Fruit fly (Drosophila melanogaster): ENCODE data around the gene Exo84.

The Exo84 gene

dm6 chr3R:26014262-26014833, 37.7 kb downstream of the Exo84 start, which contains the start of gene Kaz-m1:
Gene Kaz-m1 (plus strand): TSS chr3R:26014721.
- TF ChIP-seq CG34367 (tag; optimal IDR thresholded peaks at IDR 0.05) (no peak), fd96Ca (GFP tag; IDR thresholded peaks at IDR 0.05) (no peak), CG8159 (tag; optimal IDR thresholded peaks at IDR 0.05) (peak; percentile 50), CG17806 (tag; optimal IDR thresholded peaks at IDR 0.05) (peak; percentile 16), CG15710 (tag; optimal IDR thresholded peaks at IDR 0.05) (peak; percentile 1), CG9948 (tag; optimal IDR thresholded peaks at IDR 0.05) (peak; percentile 25), CG14655 (GFP tag; optimal IDR thresholded peaks at IDR 0.05) (peak; percentile 25), Pif1A (GFP tag; optimal IDR thresholded peaks at IDR 0.05) (no peak), D1 (tag; optimal IDR thresholded peaks at IDR 0.05) (no peak), CG8301 (tag; optimal IDR thresholded peaks at IDR 0.05) (no peak)

- TF ChIP-seq Snoo (tag; optimal IDR thresholded peaks at IDR 0.05) (no peak), Ets98B (GFP tag; IDR thresholded peaks at IDR 0.05) (no peak), CG14655 (GFP tag; optimal IDR thresholded peaks at IDR 0.05) (no peak), D1 (tag; optimal IDR thresholded peaks at IDR 0.05) (no peak), CG8159 (tag; optimal IDR thresholded peaks at IDR 0.05) (no peak), Pif1A (GFP tag; optimal IDR thresholded peaks at IDR 0.05) (no peak), CG12605 (GFP tag; IDR thresholded peaks at IDR 0.05) (no peak), rn (GFP tag; IDR thresholded peaks at IDR 0.05) (no peak), CG34367 (tag; optimal IDR thresholded peaks at IDR 0.05) (no peak), fd96Ca (GFP tag; IDR thresholded peaks at IDR 0.05) (no peak), CG8301 (tag; optimal IDR thresholded peaks at IDR 0.05) (no peak), CG4496 (GFP tag; IDR thresholded peaks at IDR 0.05) (no peak), gl (tag; optimal IDR thresholded peaks at IDR 0.05) (no peak), Pif1B (GFP tag; optimal IDR thresholded peaks at IDR 0.05) (no peak), CG10348 (GFP tag; IDR thresholded peaks at IDR 0.05) (no peak), CG13204 (GFP tag; optimal IDR thresholded peaks at IDR 0.05) (no peak), CG32121 (GFP tag; IDR thresholded peaks at IDR 0.05) (no peak), CG9948 (tag; optimal IDR thresholded peaks at IDR 0.05) (no peak), CG17806 (tag; optimal IDR thresholded peaks at IDR 0.05) (no peak)
Observed at dm6 chr3R:26013664-26013948, 38.5 kb downstream of the Exo84 start.

dm6 chr3R:26012801-26013663, 39.0 kb downstream of the Exo84 start:
- TF ChIP-seq CG8301 (tag; optimal IDR thresholded peaks at IDR 0.05) (peak; percentile 66), Ets98B (GFP tag; IDR thresholded peaks at IDR 0.05) (no peak), CG4496 (GFP tag; IDR thresholded peaks at IDR 0.05) (peak; percentile 65; the same call in 1 of the 3 replicates), fd96Ca (GFP tag; IDR thresholded peaks at IDR 0.05) (0 out of 3 replicates have a peak, but pooled peaks have one; percentile 13), rn (GFP tag; IDR thresholded peaks at IDR 0.05) (no peak), EcR (GFP tag; optimal IDR thresholded peaks at IDR 0.05) (peak; percentile 90), CG32121 (GFP tag; IDR thresholded peaks at IDR 0.05) (no peak), CG9948 (tag; optimal IDR thresholded peaks at IDR 0.05) (peak; percentile 68), CG8159 (tag; optimal IDR thresholded peaks at IDR 0.05) (peak; percentile 73), CG15710 (tag; optimal IDR thresholded peaks at IDR 0.05) (peak; percentile 75), Pif1B (GFP tag; optimal IDR thresholded peaks at IDR 0.05) (peak; percentile 18), CG10348 (GFP tag; IDR thresholded peaks at IDR 0.05) (no peak), CG13204 (GFP tag; optimal IDR thresholded peaks at IDR 0.05) (peak; percentile 40), CG12605 (GFP tag; IDR thresholded peaks at IDR 0.05) (no peak), gl (tag; optimal IDR thresholded peaks at IDR 0.05) (no peak), CG17806 (tag; optimal IDR thresholded peaks at IDR 0.05) (peak; percentile 76), CG34367 (tag; optimal IDR thresholded peaks at IDR 0.05) (peak; percentile 54), Pif1A (GFP tag; optimal IDR thresholded peaks at IDR 0.05) (peak; percentile 30), Snoo (tag; optimal IDR thresholded peaks at IDR 0.05) (peak; percentile 37), CG14655 (GFP tag; optimal IDR thresholded peaks at IDR 0.05) (peak; percentile 67), D1 (tag; optimal IDR thresholded peaks at IDR 0.05) (peak; percentile 42)

dm6 chr3R:26012288-26012687, 39.8 kb downstream of the Exo84 start:
- TF ChIP-seq Snoo (tag; optimal IDR thresholded peaks at IDR 0.05) (no peak), EcR (GFP tag; optimal IDR thresholded peaks at IDR 0.05) (no peak), CG8159 (tag; optimal IDR thresholded peaks at IDR 0.05) (no peak), rn (GFP tag; IDR thresholded peaks at IDR 0.05) (no peak), fd96Ca (GFP tag; IDR thresholded peaks at IDR 0.05) (no peak), CG15710 (tag; optimal IDR thresholded peaks at IDR 0.05) (no peak), CG10348 (GFP tag; IDR thresholded peaks at IDR 0.05) (no peak), Ets98B (GFP tag; IDR thresholded peaks at IDR 0.05) (no peak), CG34367 (tag; optimal IDR thresholded peaks at IDR 0.05) (no peak), Pif1B (GFP tag; optimal IDR thresholded peaks at IDR 0.05) (no peak), CG12605 (GFP tag; IDR thresholded peaks at IDR 0.05) (no peak), CG32121 (GFP tag; IDR thresholded peaks at IDR 0.05) (no peak), D1 (tag; optimal IDR thresholded peaks at IDR 0.05) (no peak), Pif1A (GFP tag; optimal IDR thresholded peaks at IDR 0.05) (no peak), CG13204 (GFP tag; optimal IDR thresholded peaks at IDR 0.05) (no peak), CG4496 (GFP tag; IDR thresholded peaks at IDR 0.05) (no peak), CG9948 (tag; optimal IDR thresholded peaks at IDR 0.05) (no peak), CG17806 (tag; optimal IDR thresholded peaks at IDR 0.05) (no peak)

- TF ChIP-seq EcR (GFP tag; optimal IDR thresholded peaks at IDR 0.05) (peak; percentile 38), Snoo (tag; optimal IDR thresholded peaks at IDR 0.05) (no peak), Ets98B (GFP tag; IDR thresholded peaks at IDR 0.05) (no peak), CG8159 (tag; optimal IDR thresholded peaks at IDR 0.05) (no peak), CG34367 (tag; optimal IDR thresholded peaks at IDR 0.05) (no peak), CG32121 (GFP tag; IDR thresholded peaks at IDR 0.05) (no peak), rn (GFP tag; IDR thresholded peaks at IDR 0.05) (no peak), CG15710 (tag; optimal IDR thresholded peaks at IDR 0.05) (no peak), fd96Ca (GFP tag; IDR thresholded peaks at IDR 0.05) (no peak), Pif1A (GFP tag; optimal IDR thresholded peaks at IDR 0.05) (peak; percentile 18)
Observed at dm6 chr3R:26011542-26011941, 40.5 kb downstream of the Exo84 start.
